Fruit fly (Drosophila melanogaster): ENCODE results near the gene tut.

tut gene

dm6 chr3L:8210596-8210995 lies at the start of gene tut:
tut (minus strand) TSS chr3L:8210743.
- peak; percentile 37 for TF ChIP-seq gfzf (GFP tag; optimal IDR thresholded peaks at IDR 0.05)
- TF ChIP-seq zf30C (GFP tag; optimal IDR thresholded peaks at IDR 0.05) = no peak
- TF ChIP-seq Sox102F (GFP tag; optimal IDR thresholded peaks at IDR 0.05) = no peak
- no peak for TF ChIP-seq kah (GFP tag; optimal IDR thresholded peaks at IDR 0.05)
- TF ChIP-seq Stat92E (GFP tag; optimal IDR thresholded peaks at IDR 0.05) = no peak
- TF ChIP-seq dysf (GFP tag; IDR thresholded peaks at IDR 0.05) = no peak
- no peak for TF ChIP-seq CG10267 (tag; optimal IDR thresholded peaks at IDR 0.05)
- peak; percentile 91 for TF ChIP-seq stwl (tag; optimal IDR thresholded peaks at IDR 0.05)

dm6 chr3L:8240932-8241331 lies 30.4 kb upstream of the tut start:
- TF ChIP-seq zfh2 (GFP tag; optimal IDR thresholded peaks at IDR 0.05) (no peak), slbo (GFP tag; IDR thresholded peaks at IDR 0.05) (0 out of 2 replicates have a peak, but pooled peaks have one; percentile 9), CoRest (tag; optimal IDR thresholded peaks at IDR 0.05) (no peak), rib (GFP tag; IDR thresholded peaks at IDR 0.05) (no peak), CG5245 (GFP tag; optimal IDR thresholded peaks at IDR 0.05) (no peak), C15 (GFP tag; IDR thresholded peaks at IDR 0.05) (no peak), CG1529 (GFP tag; optimal IDR thresholded peaks at IDR 0.05) (no peak), CG3281 (GFP tag; optimal IDR thresholded peaks at IDR 0.05) (no peak), Rfx (GFP tag; IDR thresholded peaks at IDR 0.05) (peak; percentile 45; the same call in 1 of the 2 replicates), croc (GFP tag; conservative IDR thresholded peaks at IDR 0.05) (no peak), CG32772 (GFP tag; IDR thresholded peaks at IDR 0.05) (no peak), abd-A (tag; optimal IDR thresholded peaks at IDR 0.05) (peak; percentile 23), ewg (GFP tag; optimal IDR thresholded peaks at IDR 0.05) (peak; percentile 82), HLH4C (GFP tag; IDR thresholded peaks at IDR 0.05; ENCODE audit: partially characterized antibody) (0 out of 3 replicates have a peak, but pooled peaks have one; percentile 18), CG11398 (GFP tag; optimal IDR thresholded peaks at IDR 0.05) (no peak), Ravus (GFP tag; IDR thresholded peaks at IDR 0.05) (no peak), ham (GFP tag; IDR thresholded peaks at IDR 0.05) (no peak), CG30431 (GFP tag; optimal IDR thresholded peaks at IDR 0.05) (no peak), CG4707 (GFP tag; optimal IDR thresholded peaks at IDR 0.05) (no peak), Dref (GFP tag; IDR thresholded peaks at IDR 0.05) (0 out of 2 replicates have a peak, but pooled peaks have one; percentile 31), sna (GFP tag; IDR thresholded peaks at IDR 0.05; ENCODE audit: partially characterized antibody) (no peak), nerfin-1 (tag; optimal IDR thresholded peaks at IDR 0.05) (peak; percentile 18), CG4617 (GFP tag; optimal IDR thresholded peaks at IDR 0.05; ENCODE audit: borderline replicate concordance) (no peak), CG12104 (GFP tag; optimal IDR thresholded peaks at IDR 0.05) (no peak), fd102C (GFP tag; optimal IDR thresholded peaks at IDR 0.05) (no peak), scrt (GFP tag; optimal IDR thresholded peaks at IDR 0.05) (peak; percentile 6), zen (tag; optimal IDR thresholded peaks at IDR 0.05) (no peak), CG33213 (GFP tag; optimal IDR thresholded peaks at IDR 0.05) (no peak), Deaf1 (tag; optimal IDR thresholded peaks at IDR 0.05) (peak; percentile 24), klu (GFP tag; IDR thresholded peaks at IDR 0.05) (no peak), Dad (GFP tag; optimal IDR thresholded peaks at IDR 0.05) (no peak), CG13123 (GFP tag; optimal IDR thresholded peaks at IDR 0.05) (no peak), CG12659 (GFP tag; optimal IDR thresholded peaks at IDR 0.05) (no peak), nerfin-2 (GFP tag; IDR thresholded peaks at IDR 0.05; ENCODE audit: partially characterized antibody) (no peak), mam (GFP tag; optimal IDR thresholded peaks at IDR 0.05) (no peak), sc (optimal IDR thresholded peaks at IDR 0.05) (no peak), sc (GFP tag; optimal IDR thresholded peaks at IDR 0.05) (no peak), CG12236 (GFP tag; optimal IDR thresholded peaks at IDR 0.05) (no peak), da (GFP tag; optimal IDR thresholded peaks at IDR 0.05) (no peak), ken (GFP tag; IDR thresholded peaks at IDR 0.05) (0 out of 3 replicates have a peak, but pooled peaks have one; percentile 15), CG18476 (GFP tag; optimal IDR thresholded peaks at IDR 0.05) (no peak), fru (optimal IDR thresholded peaks at IDR 0.05) (no peak)

Data from whole organism, embryonic.